Worm (Caenorhabditis elegans) whole organism, early embryonic: ENCODE results near the gene F43G6.10.

Source experiments
- ama-1 ChIP-seq: fragments of 150-350 bp; optimal IDR thresholded peaks from 2 replicates; lab custom pipeline; 2014
- hmbx-1 ChIP-seq: sonication (generic microtip); optimal IDR thresholded peaks from 2 replicates; lab custom pipeline; 2016; ENCODE audit warnings: mild to moderate bottlenecking, missing genetic modification characterization, missing compliant biosample characterization

DNA sequence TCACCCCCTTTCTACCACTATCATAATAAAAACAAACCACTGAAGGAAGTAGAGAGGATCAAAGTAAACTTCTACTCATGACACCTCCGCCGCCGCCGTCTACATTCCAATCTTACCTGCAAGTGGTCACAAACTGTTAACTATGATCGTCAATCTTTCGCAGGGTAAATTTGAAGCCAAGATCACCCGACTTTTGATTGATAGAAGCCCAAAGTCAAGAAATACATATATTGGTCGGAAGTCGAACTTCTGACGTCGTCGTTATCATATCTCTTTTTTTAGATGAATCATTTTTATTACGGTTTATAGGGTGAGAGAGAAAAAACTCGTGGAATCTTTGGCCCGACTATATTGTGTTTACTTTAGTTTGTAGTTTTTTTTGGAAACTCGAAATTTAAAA is 29.2 kb downstream of the F43G6.10 start:
- no peak for TF ChIP-seq hmbx-1 (tag; lab: Kevin White, UChicago)
- no peak for TF ChIP-seq ama-1
